Worm (Caenorhabditis elegans) whole organism, L2 larva: ENCODE measurements around the gene sart-3.

Experiments
- aly-2 ChIP-seq: fragments of 150-350 bp; optimal IDR thresholded peaks from 2 replicates; lab custom pipeline; 2014; ENCODE audit warnings: missing biosample characterization, missing genetic modification characterization
- ama-1 ChIP-seq: fragments of 150-350 bp; optimal IDR thresholded peaks from 2 replicates; lab custom pipeline; 2018; ENCODE audit warnings: inconsistent platforms
- ceh-82 ChIP-seq: fragments of 150-350 bp; optimal IDR thresholded peaks from 2 replicates; lab custom pipeline; 2014; ENCODE audit warnings: missing biosample characterization, missing genetic modification characterization
- dmd-4 ChIP-seq: sonication (generic microtip); optimal IDR thresholded peaks from 2 replicates; lab custom pipeline; 2017; ENCODE audit warnings: missing biosample characterization, missing genetic modification characterization
- elt-3 ChIP-seq: sonication (generic microtip); optimal IDR thresholded peaks from 2 replicates; lab custom pipeline; 2017; ENCODE audit warnings: missing biosample characterization, missing genetic modification characterization
- nhr-11 ChIP-seq: fragments of 150-350 bp; optimal IDR thresholded peaks from 2 replicates; lab custom pipeline; 2014; ENCODE audit warnings: missing biosample characterization, missing genetic modification characterization
- nhr-12 ChIP-seq: fragments of 150-350 bp; optimal IDR thresholded peaks from 2 replicates; lab custom pipeline; 2014; ENCODE audit warnings: missing biosample characterization, missing genetic modification characterization
- nhr-237 ChIP-seq: fragments of 150-350 bp; optimal IDR thresholded peaks from 2 replicates; lab custom pipeline; 2014; ENCODE audit warnings: missing biosample characterization, missing genetic modification characterization
- nhr-6 ChIP-seq: fragments of 150-350 bp; optimal IDR thresholded peaks from 2 replicates; lab custom pipeline; 2014; ENCODE audit warnings: missing biosample characterization, missing genetic modification characterization
- snpc-4 ChIP-seq: fragments of 150-350 bp; optimal IDR thresholded peaks from 2 replicates; lab custom pipeline; 2014; ENCODE audit warnings: missing biosample characterization, missing genetic modification characterization
- unc-39 ChIP-seq: fragments of 150-350 bp; optimal IDR thresholded peaks from 2 replicates; lab custom pipeline; 2014; ENCODE audit warnings: missing biosample characterization, missing genetic modification characterization
- unc-62 ChIP-seq: fragments of 150-350 bp; optimal IDR thresholded peaks from 2 replicates; lab custom pipeline; 2014; ENCODE audit warnings: missing biosample characterization, missing genetic modification reagents, missing genetic modification characterization
- ztf-4 ChIP-seq: fragments of 150-350 bp; optimal IDR thresholded peaks from 2 replicates; lab custom pipeline; 2014; ENCODE audit warnings: missing biosample characterization, missing genetic modification characterization

DNA sequence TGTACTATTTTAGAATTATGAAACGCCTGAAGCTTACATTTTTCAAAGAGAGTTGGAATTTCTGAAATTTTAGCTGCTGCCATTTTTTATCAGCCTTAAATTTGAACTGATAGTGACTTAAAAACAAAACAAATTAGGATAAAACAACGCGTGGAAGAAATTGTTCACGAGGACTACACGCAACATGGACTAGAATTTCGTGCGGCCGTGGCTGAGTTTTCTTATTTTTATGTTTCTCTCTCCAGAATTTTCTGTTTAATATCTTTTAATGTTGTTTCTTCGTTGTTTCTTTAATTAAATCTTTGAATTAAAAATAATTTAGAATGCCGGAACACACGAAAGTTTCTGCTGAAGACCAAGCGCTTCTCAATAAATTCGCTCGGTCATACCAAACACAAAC lies 17.9 kb downstream of the sart-3 start, which contains the start of the genes B0035.3, B0035.22 and pfd-4:
- TF ChIP-seq nhr-6 (tag; lab: Kevin White, UChicago) (no peak), nhr-11 (tag; lab: Kevin White, UChicago) (no peak), snpc-4 (no peak), nhr-12 (tag; lab: Kevin White, UChicago) (no peak), dmd-4 (tag; lab: Kevin White, UChicago) (no peak), unc-39 (tag; lab: Kevin White, UChicago) (no peak), ama-1 (lab: Kevin White, UChicago) (no peak), elt-3 (tag; lab: Kevin White, UChicago) (no peak), ztf-4 (no peak), aly-2 (tag; lab: Kevin White, UChicago) (no peak), nhr-237 (no peak), unc-62 (GFP tag; lab: Kevin White, UChicago) (no peak), ceh-82 (tag; lab: Kevin White, UChicago) (no peak)
